Worm (Caenorhabditis elegans): ENCODE measurements around the gene T16A1.4.

T16A1.4 gene

ce11 chrII:2099139-2099976 lies 18.0 kb downstream of the T16A1.4 start, which contains the start of gene math-42 (continued):
- TF ChIP-seq mdl-1 (tag; optimal IDR thresholded peaks at IDR 0.05) (no peak), lsy-2 (tag; optimal IDR thresholded peaks at IDR 0.05) (no peak), nhr-42 (GFP tag; IDR thresholded peaks at IDR 0.05) (no peak)

- TF ChIP-seq lin-38 (GFP tag; IDR thresholded peaks at IDR 0.05): no peak
- no peak for TF ChIP-seq unc-130 (GFP tag; optimal IDR thresholded peaks at IDR 0.05)
- TF ChIP-seq unc-39 (tag; optimal IDR thresholded peaks at IDR 0.05): no peak
- TF ChIP-seq nhr-77 (tag; optimal IDR thresholded peaks at IDR 0.05): no peak
- no peak for TF ChIP-seq aha-1 (tag)
- TF ChIP-seq dmd-9 (GFP tag; IDR thresholded peaks at IDR 0.05): no peak
- TF ChIP-seq pqm-1 (tag; optimal IDR thresholded peaks at IDR 0.05): no peak
- no peak for TF ChIP-seq Y5F2A.4 (GFP tag; optimal IDR thresholded peaks at IDR 0.05)
- TF ChIP-seq F10B5.3 (tag; optimal IDR thresholded peaks at IDR 0.05): no peak
- no peak for TF ChIP-seq mxl-3 (GFP tag; optimal IDR thresholded peaks at IDR 0.05)
- no peak for TF ChIP-seq daf-19 (GFP tag; conservative IDR thresholded peaks at IDR 0.05)
- TF ChIP-seq duxl-1 (tag; optimal IDR thresholded peaks at IDR 0.05; ENCODE audit: poor library complexity): no peak
- no peak for TF ChIP-seq nhr-76 (tag; optimal IDR thresholded peaks at IDR 0.05)
- no peak for TF ChIP-seq hlh-30 (tag; optimal IDR thresholded peaks at IDR 0.05; ENCODE audit: insufficient read depth)
- TF ChIP-seq spr-1 (tag; optimal IDR thresholded peaks at IDR 0.05): no peak
- no peak for TF ChIP-seq ceh-20 (GFP tag; IDR thresholded peaks at IDR 0.05)
- no peak for TF ChIP-seq ceh-32 (tag; optimal IDR thresholded peaks at IDR 0.05; ENCODE audit: poor library complexity)
Observed at ce11 chrII:2108295-2108694, 26.9 kb downstream of the T16A1.4 start, which contains the start of gene R52.4. R52.4 (minus strand) TSS chrII:2108395.

- TF ChIP-seq egl-43 (GFP tag; IDR thresholded peaks at IDR 0.05): no peak
- no peak for TF ChIP-seq lin-38 (GFP tag; IDR thresholded peaks at IDR 0.05)
- TF ChIP-seq F44E2.7 (GFP tag; IDR thresholded peaks at IDR 0.05): no peak
- no peak for TF ChIP-seq daf-16 (GFP tag; optimal IDR thresholded peaks at IDR 0.05)
- no peak for TF ChIP-seq daf-16 (tag; optimal IDR thresholded peaks at IDR 0.05)
- TF ChIP-seq hif-1 (tag; optimal IDR thresholded peaks at IDR 0.05): no peak
- no peak for TF ChIP-seq zfp-3 (GFP tag; conservative IDR thresholded peaks at IDR 0.05)
- no peak for TF ChIP-seq nhr-77 (tag; optimal IDR thresholded peaks at IDR 0.05)
- no peak for TF ChIP-seq sdz-12 (GFP tag; optimal IDR thresholded peaks at IDR 0.05)
- no peak for TF ChIP-seq duxl-1 (tag; optimal IDR thresholded peaks at IDR 0.05; ENCODE audit: poor library complexity)
- no peak for TF ChIP-seq snpc-1.2 (GFP tag; IDR thresholded peaks at IDR 0.05)
- no peak for TF ChIP-seq egl-27 (tag; optimal IDR thresholded peaks at IDR 0.05)
- TF ChIP-seq gei-8 (GFP tag; optimal IDR thresholded peaks at IDR 0.05): no peak
- TF ChIP-seq madf-9 (GFP tag; conservative IDR thresholded peaks at IDR 0.05): no peak
- no peak for TF ChIP-seq nhr-25 (tag; optimal IDR thresholded peaks at IDR 0.05; ENCODE audit: borderline replicate concordance, insufficient read depth)
- TF ChIP-seq nhr-76 (tag; optimal IDR thresholded peaks at IDR 0.05): no peak
- no peak for TF ChIP-seq ceh-32 (tag; optimal IDR thresholded peaks at IDR 0.05; ENCODE audit: poor library complexity)
Observed at ce11 chrII:2109943-2110342, 28.6 kb downstream of the T16A1.4 start, which contains the start of gene R52.5. R52.5 (minus strand) TSS chrII:2110043.

ce11 chrII:2112948-2113347 lies 31.6 kb downstream of the T16A1.4 start, which contains the start of gene R52.6:
R52.6 (minus strand) TSS chrII:2113048.
- TF ChIP-seq daf-16 (GFP tag; optimal IDR thresholded peaks at IDR 0.05) (no peak), daf-16 (tag; optimal IDR thresholded peaks at IDR 0.05) (no peak), daf-12 (tag; optimal IDR thresholded peaks at IDR 0.05) (no peak), nhr-42 (GFP tag; IDR thresholded peaks at IDR 0.05) (no peak), gei-8 (GFP tag; optimal IDR thresholded peaks at IDR 0.05) (no peak), unc-62 (GFP tag; optimal IDR thresholded peaks at IDR 0.05 in 1 of 2) (no peak), unc-62 (tag; optimal IDR thresholded peaks at IDR 0.05) (no peak), mep-1 (tag; optimal IDR thresholded peaks at IDR 0.05) (no peak), ceh-82 (tag; optimal IDR thresholded peaks at IDR 0.05) (no peak), ceh-62 (tag; optimal IDR thresholded peaks at IDR 0.05) (no peak), lin-38 (GFP tag; IDR thresholded peaks at IDR 0.05) (no peak), lin-39 (tag; optimal IDR thresholded peaks at IDR 0.05) (no peak)
